Fruit fly (Drosophila melanogaster): ENCODE measurements around the gene kuk.

kuk gene

dm6 chr3R:17127912-17128311 is 47.9 kb downstream of the kuk start, which contains the start of gene CG31265:
CG31265 (plus strand) TSS chr3R:17128212.
- TF ChIP-seq h (optimal IDR thresholded peaks at IDR 0.05) (no peak), psq (optimal IDR thresholded peaks at IDR 0.05) (no peak), insv (optimal IDR thresholded peaks at IDR 0.05) (no peak), Sin3A (optimal IDR thresholded peaks at IDR 0.05) (no peak), ttk (optimal IDR thresholded peaks at IDR 0.05) (no peak), Myc (optimal IDR thresholded peaks at IDR 0.05) (no peak)

- no peak for TF ChIP-seq insv (optimal IDR thresholded peaks at IDR 0.05)
- TF ChIP-seq h (optimal IDR thresholded peaks at IDR 0.05) = no peak
- TF ChIP-seq Myc (optimal IDR thresholded peaks at IDR 0.05) = no peak
- no peak for TF ChIP-seq ttk (optimal IDR thresholded peaks at IDR 0.05)
- TF ChIP-seq psq (optimal IDR thresholded peaks at IDR 0.05) = no peak
- TF ChIP-seq Sin3A (optimal IDR thresholded peaks at IDR 0.05) = no peak
These were observed 50.3 kb downstream of the kuk start, which contains the start of gene CG17475 for dm6 chr3R:17130326-17130725. CG17475 (minus strand) TSS chr3R:17130426.

dm6 chr3R:17132098-17132712 is 52.2 kb downstream of the kuk start, which contains the start of the genes CG4053 and CG31266:
CG4053 (minus strand) TSS chr3R:17132198.
CG31266 (plus strand) TSS chr3R:17132662.
- TF ChIP-seq psq (optimal IDR thresholded peaks at IDR 0.05) (no peak), insv (optimal IDR thresholded peaks at IDR 0.05) (no peak), h (optimal IDR thresholded peaks at IDR 0.05) (no peak), Sin3A (optimal IDR thresholded peaks at IDR 0.05) (no peak), ttk (optimal IDR thresholded peaks at IDR 0.05) (no peak), Myc (optimal IDR thresholded peaks at IDR 0.05) (no peak)

dm6 chr3R:17133897-17134296 is 53.9 kb downstream of the kuk start, which contains the start of gene CG31267:
CG31267 (plus strand) TSS chr3R:17134197.
- TF ChIP-seq Sin3A (optimal IDR thresholded peaks at IDR 0.05) (no peak), insv (optimal IDR thresholded peaks at IDR 0.05) (no peak), h (optimal IDR thresholded peaks at IDR 0.05) (no peak), Myc (optimal IDR thresholded peaks at IDR 0.05) (no peak), psq (optimal IDR thresholded peaks at IDR 0.05) (no peak), ttk (optimal IDR thresholded peaks at IDR 0.05) (no peak)

Data from Kc167 (cell line).